Worm (Caenorhabditis elegans): ENCODE measurements around the gene lgg-1.

- no peak for TF ChIP-seq T22C8.4 (GFP tag; IDR thresholded peaks at IDR 0.05)
- TF ChIP-seq flt-1 (GFP tag; IDR thresholded peaks at IDR 0.05) = no peak
- no peak for TF ChIP-seq med-1 (GFP tag; optimal IDR thresholded peaks at IDR 0.05; ENCODE audit: insufficient read depth)
Measured at ce11 chrII:6328672-6329071, 18.8 kb downstream of the lgg-1 start.

All from whole organism, midembryonic.